Worm (Caenorhabditis elegans): Measurements from ENCODE around the gene kel-8.

kel-8 gene

ce11 chrV:2690948-2691347, 19.7 kb downstream of the kel-8 start:
- no peak for TF ChIP-seq lsy-2 (tag; optimal IDR thresholded peaks at IDR 0.05)
- no peak for TF ChIP-seq pag-3 (tag; optimal IDR thresholded peaks at IDR 0.05; ENCODE audit: borderline replicate concordance, insufficient read depth)
- no peak for TF ChIP-seq ceh-90 (tag; optimal IDR thresholded peaks at IDR 0.05)
- no peak for TF ChIP-seq pax-3 (tag; optimal IDR thresholded peaks at IDR 0.05)
- no peak for TF ChIP-seq nhr-237 (tag; optimal IDR thresholded peaks at IDR 0.05)
- TF ChIP-seq egl-27 (tag; optimal IDR thresholded peaks at IDR 0.05) = no peak
- no peak for TF ChIP-seq ceh-88 (GFP tag; IDR thresholded peaks at IDR 0.05)
- TF ChIP-seq unc-86 (tag; optimal IDR thresholded peaks at IDR 0.05) = no peak
- no peak for TF ChIP-seq nhr-71 (tag; optimal IDR thresholded peaks at IDR 0.05)
- TF ChIP-seq nhr-84 (tag; optimal IDR thresholded peaks at IDR 0.05) = no peak
- no peak for TF ChIP-seq alr-1 (tag; optimal IDR thresholded peaks at IDR 0.05; ENCODE audit: borderline replicate concordance)
- TF ChIP-seq nhr-76 (tag; optimal IDR thresholded peaks at IDR 0.05) = no peak
- no peak for TF ChIP-seq ces-1 (GFP tag; optimal IDR thresholded peaks at IDR 0.05)
- TF ChIP-seq nhr-85 (tag) = no peak

- TF ChIP-seq ztf-4 (tag; optimal IDR thresholded peaks at IDR 0.05) = no peak
- TF ChIP-seq nhr-47 (tag; optimal IDR thresholded peaks at IDR 0.05) = peak; percentile 72
- no peak for TF ChIP-seq sptf-1 (tag; optimal IDR thresholded peaks at IDR 0.05)
- TF ChIP-seq lin-13 (GFP tag; optimal IDR thresholded peaks at IDR 0.05) = peak; percentile 63
- TF ChIP-seq unc-62 (GFP tag; optimal IDR thresholded peaks at IDR 0.05) = no peak
- TF ChIP-seq tlp-1 (tag; optimal IDR thresholded peaks at IDR 0.05) = no peak
- TF ChIP-seq mab-9 (GFP tag; IDR thresholded peaks at IDR 0.05) = no peak
- peak; percentile 44 for TF ChIP-seq lin-15B (tag; optimal IDR thresholded peaks at IDR 0.05)
- TF ChIP-seq unc-30 (tag; optimal IDR thresholded peaks at IDR 0.05) = no peak
- peak; percentile 61 for TF ChIP-seq C16A3.4 (tag; optimal IDR thresholded peaks at IDR 0.05)
- TF ChIP-seq vab-15 (tag; optimal IDR thresholded peaks at IDR 0.05) = no peak
- peak; percentile 58 for TF ChIP-seq nhr-19 (GFP tag; conservative IDR thresholded peaks at IDR 0.05)
- no peak for TF ChIP-seq lin-39 (tag; optimal IDR thresholded peaks at IDR 0.05)
- TF ChIP-seq isw-1 (GFP tag; IDR thresholded peaks at IDR 0.05) = peak; percentile 36; the same call in 1 of the 2 replicates
- TF ChIP-seq snpc-4 (tag; optimal IDR thresholded peaks at IDR 0.05) = peak; percentile 21
- TF ChIP-seq efl-1 (optimal IDR thresholded peaks at IDR 0.05) = peak; percentile 68 to 78
- TF ChIP-seq efl-1 (GFP tag; optimal IDR thresholded peaks at IDR 0.05 in 1 of 2) = peak; percentile 82 to 97
- TF ChIP-seq nhr-84 (tag; optimal IDR thresholded peaks at IDR 0.05) = no peak
- no peak for TF ChIP-seq nhr-12 (tag; optimal IDR thresholded peaks at IDR 0.05)
- TF ChIP-seq egl-27 (tag; optimal IDR thresholded peaks at IDR 0.05) = no peak
- TF ChIP-seq unc-98 (GFP tag; IDR thresholded peaks at IDR 0.05) = no peak
- TF ChIP-seq snu-23 (GFP tag; optimal IDR thresholded peaks at IDR 0.05) = peak; percentile 84
- TF ChIP-seq C04F5.9 (tag; optimal IDR thresholded peaks at IDR 0.05) = no peak
- no peak for TF ChIP-seq Y116A8C.19 (tag; optimal IDR thresholded peaks at IDR 0.05; ENCODE audit: borderline replicate concordance)
- peak; percentile 93 for TF ChIP-seq F16B12.6 (tag; optimal IDR thresholded peaks at IDR 0.05)
- TF ChIP-seq unc-86 (tag; optimal IDR thresholded peaks at IDR 0.05) = peak; percentile 30
- TF ChIP-seq pqm-1 (tag; optimal IDR thresholded peaks at IDR 0.05) = no peak
- TF ChIP-seq unc-130 (tag; optimal IDR thresholded peaks at IDR 0.05) = peak; percentile 55
- TF ChIP-seq jun-1 (tag; optimal IDR thresholded peaks at IDR 0.05) = peak; percentile 55
- TF ChIP-seq ceh-63 (GFP tag; optimal IDR thresholded peaks at IDR 0.05) = no peak
- TF ChIP-seq lsy-2 (tag; optimal IDR thresholded peaks at IDR 0.05) = peak; percentile 99
- TF ChIP-seq nhr-71 (tag; optimal IDR thresholded peaks at IDR 0.05) = peak; percentile 74
- no peak for TF ChIP-seq C34B4.2 (tag; optimal IDR thresholded peaks at IDR 0.05)
- TF ChIP-seq tbx-2 (tag; optimal IDR thresholded peaks at IDR 0.05) = peak; percentile 66
- TF ChIP-seq nhr-11 (tag; optimal IDR thresholded peaks at IDR 0.05) = no peak
- TF ChIP-seq aha-1 (tag; optimal IDR thresholded peaks at IDR 0.05) = no peak
- TF ChIP-seq fkh-4 (tag; optimal IDR thresholded peaks at IDR 0.05; ENCODE audit: borderline replicate concordance) = no peak
- no peak for TF ChIP-seq ceh-8 (GFP tag; optimal IDR thresholded peaks at IDR 0.05)
- no peak for TF ChIP-seq ama-1 (optimal IDR thresholded peaks at IDR 0.05)
- TF ChIP-seq swsn-7 (tag; optimal IDR thresholded peaks at IDR 0.05) = peak; percentile 61
- peak; percentile 65 to 82 (median 76) for TF ChIP-seq dpl-1 (GFP tag; optimal IDR thresholded peaks at IDR 0.05)
- TF ChIP-seq xbp-1 (tag; optimal IDR thresholded peaks at IDR 0.05) = peak; percentile 80
- TF ChIP-seq mef-2 (tag; optimal IDR thresholded peaks at IDR 0.05) = no peak
- TF ChIP-seq mdl-1 (tag; optimal IDR thresholded peaks at IDR 0.05) = peak in 1 of 2 experiments; percentile 71
Measured at ce11 chrV:2694389-2694788, 23.1 kb downstream of the kel-8 start, which contains the start of gene Y45G12B.2. Y45G12B.2 (plus strand) TSS chrV:2694771.

Measured in whole organism, L1 larva.